Fruit fly (Drosophila melanogaster) whole organism: ENCODE results near the gene Rtc1.

ENCODE experiments used
- CG8478 ChIP-seq: fragments of >200 bp; optimal IDR thresholded peaks from 2 replicates; lab custom pipeline; 2018; ENCODE audit warnings: inconsistent platforms
- Dll ChIP-seq: fragments of >200 bp; optimal IDR thresholded peaks from 2 replicates; lab custom pipeline; 2017
- EcR ChIP-seq, 2 experiments: fragments of >200 bp; optimal IDR thresholded peaks; 2 replicates each; lab custom pipeline; 2017; ENCODE audit warnings: missing biosample characterization in 2 of 2, missing genetic modification characterization in 2 of 2, missing genetic modification reagents in 2 of 2
- pan ChIP-seq: fragments of >200 bp; optimal IDR thresholded peaks from 2 replicates; lab custom pipeline; 2017
- psq ChIP-seq: fragments of >200 bp; optimal IDR thresholded peaks from 2 replicates; lab custom pipeline; 2017
- usp ChIP-seq: fragments of >200 bp; optimal IDR thresholded peaks from 2 replicates; lab custom pipeline; 2017; ENCODE audit warnings: missing biosample characterization, missing genetic modification characterization, mixed read lengths

DNA sequence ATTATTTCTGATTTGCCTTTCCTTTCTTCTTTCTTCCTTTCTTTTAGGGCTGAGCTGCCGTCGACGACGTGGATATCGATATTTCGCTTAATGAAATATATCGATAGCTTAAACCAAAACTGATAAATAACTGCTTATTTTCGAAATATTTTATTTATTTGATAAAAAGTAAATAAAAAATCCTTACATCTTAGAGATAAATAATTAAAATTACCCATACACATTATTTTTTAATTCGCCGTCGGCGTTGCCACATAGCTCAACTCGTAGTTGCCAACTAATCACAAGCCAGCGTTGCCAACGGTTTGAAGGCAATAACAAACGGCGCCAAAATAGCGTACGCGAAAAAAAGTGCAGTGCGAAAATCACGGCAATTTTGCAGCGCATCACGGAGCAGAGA, 35.0 kb upstream of the Rtc1 start, which contains the start of the genes Mrgn1 and mus101:
- no peak for TF ChIP-seq CG8478 (lab: Kevin White, UChicago)
- TF ChIP-seq EcR (GFP tag; optimal IDR thresholded peaks at IDR 0.05; lab: Kevin White, UChicago): no peak
- TF ChIP-seq usp: no peak
- TF ChIP-seq Dll (lab: Kevin White, UChicago): no peak
- no peak for TF ChIP-seq pan (lab: Kevin White, UChicago)
- TF ChIP-seq psq (lab: Kevin White, UChicago): no peak
